Fruit fly (Drosophila melanogaster): ENCODE data around the gene CG9519.
A peak's percentile ranks its signal among the peaks of the same experiment; 100 is the strongest.

The CG9519 gene

dm6 chrX:14839047-14839446 is 17.1 kb downstream of the CG9519 start, which contains the start of the genes CG32590 and Flo2 (continued):
- peak; percentile 19 for TF ChIP-seq gcm (GFP tag; optimal IDR thresholded peaks at IDR 0.05)
- peak; percentile 81 for TF ChIP-seq al (GFP tag; IDR thresholded peaks at IDR 0.05)
- TF ChIP-seq CG10209 (GFP tag; optimal IDR thresholded peaks at IDR 0.05), result peak; percentile 41
- TF ChIP-seq HLH54F (GFP tag; optimal IDR thresholded peaks at IDR 0.05), result peak; percentile 83
- peak; percentile 79 for TF ChIP-seq ase (GFP tag; IDR thresholded peaks at IDR 0.05)
- TF ChIP-seq ttk (GFP tag; IDR thresholded peaks at IDR 0.05), result peak; percentile 75
- TF ChIP-seq CG1647 (GFP tag; optimal IDR thresholded peaks at IDR 0.05), result peak; percentile 47
- TF ChIP-seq esg (GFP tag; conservative IDR thresholded peaks at IDR 0.05), result peak; percentile 80
- TF ChIP-seq Asciz (GFP tag; optimal IDR thresholded peaks at IDR 0.05), result no peak
- TF ChIP-seq sim (GFP tag; IDR thresholded peaks at IDR 0.05), result peak; percentile 47; the same call in 1 of the 2 replicates
- peak; percentile 73; the same call in 2 of the 3 replicates for TF ChIP-seq H15 (GFP tag; IDR thresholded peaks at IDR 0.05)
- 0 out of 2 replicates have a peak, but pooled peaks have one; percentile 5 for TF ChIP-seq dimm (GFP tag; IDR thresholded peaks at IDR 0.05)
- TF ChIP-seq ato (GFP tag; IDR thresholded peaks at IDR 0.05; ENCODE audit: partially characterized antibody), result peak; percentile 90
- no peak for TF ChIP-seq org-1 (GFP tag; optimal IDR thresholded peaks at IDR 0.05)
- TF ChIP-seq dan (GFP tag; IDR thresholded peaks at IDR 0.05), result 0 out of 2 replicates have a peak, but pooled peaks have one; percentile 24
- TF ChIP-seq Gsc (GFP tag; IDR thresholded peaks at IDR 0.05), result peak; percentile 25; the same call in 1 of the 2 replicates
- TF ChIP-seq CG14014 (GFP tag; IDR thresholded peaks at IDR 0.05), result peak; percentile 67
- peak; percentile 28 for TF ChIP-seq ewg (GFP tag; optimal IDR thresholded peaks at IDR 0.05)
- TF ChIP-seq BtbVII (GFP tag; optimal IDR thresholded peaks at IDR 0.05), result no peak
- peak; percentile 52 for TF ChIP-seq slp2 (GFP tag; optimal IDR thresholded peaks at IDR 0.05)
- TF ChIP-seq trem (tag; optimal IDR thresholded peaks at IDR 0.05), result peak; percentile 63
- peak; percentile 70 for TF ChIP-seq Side (GFP tag; optimal IDR thresholded peaks at IDR 0.05)
- no peak for TF ChIP-seq odd (GFP tag; optimal IDR thresholded peaks at IDR 0.05)
- TF ChIP-seq Aef1 (GFP tag; IDR thresholded peaks at IDR 0.05), result peak; percentile 80
- TF ChIP-seq CG12104 (GFP tag; optimal IDR thresholded peaks at IDR 0.05), result peak; percentile 13
- peak; percentile 70 for TF ChIP-seq CG13894 (tag; optimal IDR thresholded peaks at IDR 0.05)
- TF ChIP-seq trh (GFP tag; optimal IDR thresholded peaks at IDR 0.05), result peak; percentile 48
- TF ChIP-seq CG4617 (GFP tag; optimal IDR thresholded peaks at IDR 0.05; ENCODE audit: borderline replicate concordance), result peak; percentile 56
- peak; percentile 77 for TF ChIP-seq Awh (GFP tag; IDR thresholded peaks at IDR 0.05)
- no peak for TF ChIP-seq Hr78 (GFP tag; optimal IDR thresholded peaks at IDR 0.05)
- TF ChIP-seq jumu (GFP tag; optimal IDR thresholded peaks at IDR 0.05), result peak; percentile 67
- TF ChIP-seq Hsf (GFP tag; optimal IDR thresholded peaks at IDR 0.05), result peak; percentile 80
- TF ChIP-seq stwl (tag; optimal IDR thresholded peaks at IDR 0.05), result peak; percentile 85
- peak; percentile 61 for TF ChIP-seq CG8924 (tag; optimal IDR thresholded peaks at IDR 0.05)
- TF ChIP-seq eve (GFP tag; optimal IDR thresholded peaks at IDR 0.05), result no peak
- peak; percentile 96 for TF ChIP-seq CG7963 (GFP tag; IDR thresholded peaks at IDR 0.05; ENCODE audit: partially characterized antibody)
- peak; percentile 75 for TF ChIP-seq CG13424 (tag; optimal IDR thresholded peaks at IDR 0.05)
- TF ChIP-seq Dip2 (GFP tag; IDR thresholded peaks at IDR 0.05), result no peak
- TF ChIP-seq knrl (GFP tag; IDR thresholded peaks at IDR 0.05; ENCODE audit: partially characterized antibody), result peak; percentile 96
- no peak for TF ChIP-seq CTCF (GFP tag; optimal IDR thresholded peaks at IDR 0.05)
- peak; percentile 77 for TF ChIP-seq ssp (GFP tag; IDR thresholded peaks at IDR 0.05)
- TF ChIP-seq Scr (GFP tag; IDR thresholded peaks at IDR 0.05; ENCODE audit: partially characterized antibody), result peak; percentile 98
- TF ChIP-seq toy (GFP tag; IDR thresholded peaks at IDR 0.05), result peak; percentile 43; the same call in 1 of the 2 replicates
- TF ChIP-seq CG10462 (GFP tag; optimal IDR thresholded peaks at IDR 0.05), result peak; percentile 57
- peak; percentile 96 for TF ChIP-seq mld (GFP tag; IDR thresholded peaks at IDR 0.05; ENCODE audit: partially characterized antibody)
- TF ChIP-seq CG12391 (tag; optimal IDR thresholded peaks at IDR 0.05), result peak; percentile 89
- TF ChIP-seq CG2199 (GFP tag; IDR thresholded peaks at IDR 0.05), result peak; percentile 40; the same call in 1 of the 3 replicates
- no peak for TF ChIP-seq CG7987 (GFP tag; optimal IDR thresholded peaks at IDR 0.05)
- TF ChIP-seq CG15269 (tag; optimal IDR thresholded peaks at IDR 0.05), result peak; percentile 74
- no peak for TF ChIP-seq CG30431 (GFP tag; optimal IDR thresholded peaks at IDR 0.05)
- peak; percentile 31 for TF ChIP-seq NC2β (GFP tag; optimal IDR thresholded peaks at IDR 0.05)

Data from whole organism, embryonic.